Worm (Caenorhabditis elegans) whole organism, early embryonic: ENCODE measurements around the gene tbx-2.

Experiments
- B0310.2 ChIP-seq: sonication (generic microtip); optimal IDR thresholded peaks from 2 replicates; lab custom pipeline; 2016; ENCODE audit warnings: mild to moderate bottlenecking, missing genetic modification characterization, missing compliant biosample characterization
- F13C5.2 ChIP-seq: sonication (generic microtip); optimal IDR thresholded peaks from 2 replicates; lab custom pipeline; 2017; ENCODE audit warnings: mild to moderate bottlenecking, missing genetic modification characterization, inconsistent platforms, missing compliant biosample characterization
- aly-1 ChIP-seq: sonication (generic microtip); optimal IDR thresholded peaks from 2 replicates; lab custom pipeline; 2016; ENCODE audit warnings: missing genetic modification characterization, missing compliant biosample characterization
- ama-1 ChIP-seq: fragments of 150-350 bp; optimal IDR thresholded peaks from 2 replicates; lab custom pipeline; 2014
- ceh-13 ChIP-seq: fragments of 200-800 bp; sonication (Bioruptor generic); optimal IDR thresholded peaks from 2 replicates; lab custom pipeline; 2018; ENCODE audit warnings: mild to moderate bottlenecking, missing genetic modification characterization, missing compliant biosample characterization
- ceh-36 ChIP-seq: sonication (generic microtip); optimal IDR thresholded peaks from 2 replicates; lab custom pipeline; 2016; ENCODE audit warnings: missing genetic modification characterization, inconsistent platforms, missing compliant biosample characterization
- ets-7 ChIP-seq: sonication (generic microtip); optimal IDR thresholded peaks from 2 replicates; lab custom pipeline; 2016; ENCODE audit warnings: missing genotype, missing genetic modification characterization, missing compliant biosample characterization
- flt-1 ChIP-seq: fragments of 200-800 bp; sonication (Bioruptor generic); IDR thresholded peaks from 2 replicates; pipeline ENCODE4 v1.3.6; 2022; ENCODE audit warnings: missing genetic modification characterization, missing compliant biosample characterization
- hmbx-1 ChIP-seq: sonication (generic microtip); optimal IDR thresholded peaks from 2 replicates; lab custom pipeline; 2016; ENCODE audit warnings: mild to moderate bottlenecking, missing genetic modification characterization, missing compliant biosample characterization
- hmg-4 ChIP-seq: fragments of 200-800 bp; sonication (Bioruptor generic); optimal IDR thresholded peaks from 2 replicates; lab custom pipeline; 2018; ENCODE audit warnings: mild to moderate bottlenecking, missing genetic modification characterization, missing compliant biosample characterization
- hnd-1 ChIP-seq: sonication (generic microtip); optimal IDR thresholded peaks from 2 replicates; lab custom pipeline; 2016; ENCODE audit warnings: missing genetic modification characterization, missing compliant biosample characterization
- pes-1 ChIP-seq: fragments of 200-800 bp; sonication (Bioruptor generic); IDR thresholded peaks from 2 replicates; pipeline ENCODE4 v1.3.6; 2022; ENCODE audit warnings: missing genetic modification reagents, missing genetic modification characterization, missing compliant biosample characterization
- scrt-1 ChIP-seq: fragments of 200-800 bp; sonication (Bioruptor generic); IDR thresholded peaks from 2 replicates; pipeline ENCODE4 v1.3.6; 2022; ENCODE audit warnings: missing genetic modification characterization, missing compliant biosample characterization
- sea-1 ChIP-seq: fragments of 200-800 bp; sonication (Bioruptor generic); conservative IDR thresholded peaks from 2 replicates; pipeline ENCODE4 v1.3.6; 2022; ENCODE audit warnings: missing genetic modification characterization, missing compliant biosample characterization
- tbx-11 ChIP-seq: fragments of 200-800 bp; sonication (Bioruptor generic); IDR thresholded peaks from 2 replicates; pipeline ENCODE4 v1.3.6; 2022; ENCODE audit warnings: missing genetic modification characterization, missing compliant biosample characterization
- tbx-37 ChIP-seq: fragments of 200-800 bp; sonication (Bioruptor generic); conservative IDR thresholded peaks from 2 replicates; pipeline ENCODE4 v1.3.6; 2022; ENCODE audit warnings: missing genetic modification reagents, missing genetic modification characterization, missing compliant biosample characterization
- tra-4 ChIP-seq: sonication (generic microtip); optimal IDR thresholded peaks from 2 replicates; lab custom pipeline; 2017; ENCODE audit warnings: missing genetic modification characterization, missing compliant biosample characterization

The tbx-2 gene

ce11 chrIII:5149478-5149877, 13.4 kb upstream of the tbx-2 start, which contains the start of gene Y54H5A.2:
Y54H5A.2 (minus strand) TSS chrIII:5149578.
- TF ChIP-seq ets-7 (tag; lab: Kevin White, UChicago) (no peak), pes-1 (GFP tag; lab: Robert Waterston, UW) (no peak), hmbx-1 (no peak), scrt-1 (no peak), tbx-11 (GFP tag; lab: Robert Waterston, UW) (no peak), tra-4 (tag; lab: Kevin White, UChicago) (no peak), hnd-1 (tag; lab: Kevin White, UChicago) (no peak), ama-1 (lab: Kevin White, UChicago) (no peak), B0310.2 (tag; lab: Kevin White, UChicago) (no peak), sea-1 (GFP tag; lab: Robert Waterston, UW) (no peak), tbx-37 (GFP tag; lab: Robert Waterston, UW) (no peak)

DNA sequence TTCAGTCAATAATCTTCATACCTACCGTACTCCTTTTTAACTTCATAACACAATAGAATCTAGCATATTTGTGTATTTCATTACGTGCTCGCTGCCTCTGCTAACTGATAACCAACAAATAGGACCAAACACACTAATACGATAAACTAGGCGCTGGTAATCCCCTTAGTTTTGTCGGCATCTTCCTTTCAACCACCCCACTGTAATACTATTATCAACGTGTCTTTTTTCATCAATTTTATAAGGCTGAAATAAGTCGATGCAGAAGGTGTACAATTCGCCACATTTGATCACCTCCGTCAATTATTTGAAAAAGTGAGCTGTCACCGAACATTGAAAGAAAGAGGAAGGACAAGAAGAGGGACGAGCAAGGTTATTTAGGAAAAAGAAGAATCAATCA, 11.3 kb upstream of the tbx-2 start:
- TF ChIP-seq ceh-36 (tag; lab: Kevin White, UChicago) = no peak
- TF ChIP-seq B0310.2 (tag; lab: Kevin White, UChicago) = no peak
- TF ChIP-seq hmg-4 = no peak
- no peak for TF ChIP-seq pes-1 (GFP tag; lab: Robert Waterston, UW)
- no peak for TF ChIP-seq tra-4 (tag; lab: Kevin White, UChicago)
- no peak for TF ChIP-seq hnd-1 (tag; lab: Kevin White, UChicago)
- no peak for TF ChIP-seq F13C5.2 (tag; lab: Kevin White, UChicago)
- TF ChIP-seq hmbx-1 = no peak
- no peak for TF ChIP-seq ceh-13 (GFP tag; lab: Kevin White, UChicago)
- TF ChIP-seq scrt-1 = no peak
- no peak for TF ChIP-seq tbx-37 (GFP tag; lab: Robert Waterston, UW)
- no peak for TF ChIP-seq ama-1 (lab: Kevin White, UChicago)
- TF ChIP-seq sea-1 (GFP tag; lab: Robert Waterston, UW) = no peak
- no peak for TF ChIP-seq ets-7 (tag; lab: Kevin White, UChicago)
- TF ChIP-seq aly-1 (tag; lab: Kevin White, UChicago) = no peak
- no peak for TF ChIP-seq tbx-11 (GFP tag; lab: Robert Waterston, UW)
- TF ChIP-seq flt-1 (GFP tag; lab: Robert Waterston, UW) = no peak

- TF ChIP-seq hmg-4 (no peak), ceh-13 (GFP tag; lab: Kevin White, UChicago) (no peak), B0310.2 (tag; lab: Kevin White, UChicago) (no peak), hnd-1 (tag; lab: Kevin White, UChicago) (no peak), scrt-1 (no peak), hmbx-1 (no peak), tbx-37 (GFP tag; lab: Robert Waterston, UW) (no peak), F13C5.2 (tag; lab: Kevin White, UChicago) (no peak), ama-1 (lab: Kevin White, UChicago) (no peak), flt-1 (GFP tag; lab: Robert Waterston, UW) (no peak), aly-1 (tag; lab: Kevin White, UChicago) (no peak), sea-1 (GFP tag; lab: Robert Waterston, UW) (no peak), tra-4 (tag; lab: Kevin White, UChicago) (no peak)
Observed at ce11 chrIII:5146749-5147148, 10.7 kb upstream of the tbx-2 start.

DNA sequence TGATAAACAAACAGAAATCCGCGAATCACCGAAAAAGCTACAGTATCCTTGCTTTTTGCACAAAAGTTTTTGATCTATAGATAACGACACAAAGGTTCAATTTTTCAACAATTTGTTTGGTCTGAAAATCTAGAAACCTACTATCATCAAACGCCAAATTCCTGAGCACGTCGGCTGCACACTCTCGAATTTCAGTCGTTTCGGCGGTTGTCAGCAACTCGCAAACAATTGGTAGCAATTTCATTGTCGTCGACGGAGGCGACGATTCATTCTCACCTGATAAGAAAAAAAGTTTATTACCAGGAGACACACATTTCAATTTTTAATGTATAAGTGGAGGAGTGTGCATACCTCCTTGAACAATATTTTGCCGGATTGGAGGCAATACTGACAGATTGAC, 9.8 kb upstream of the tbx-2 start:
- TF ChIP-seq B0310.2 (tag; lab: Kevin White, UChicago) (no peak), ceh-13 (GFP tag; lab: Kevin White, UChicago) (no peak), tbx-11 (GFP tag; lab: Robert Waterston, UW) (no peak), flt-1 (GFP tag; lab: Robert Waterston, UW) (no peak), scrt-1 (no peak), ceh-36 (tag; lab: Kevin White, UChicago) (no peak), ama-1 (lab: Kevin White, UChicago) (no peak), hmbx-1 (no peak), hnd-1 (tag; lab: Kevin White, UChicago) (no peak), tbx-37 (GFP tag; lab: Robert Waterston, UW) (no peak), ets-7 (tag; lab: Kevin White, UChicago) (no peak), sea-1 (GFP tag; lab: Robert Waterston, UW) (no peak)

- no peak for TF ChIP-seq hmg-4
- no peak for TF ChIP-seq B0310.2 (tag; lab: Kevin White, UChicago)
- TF ChIP-seq ceh-36 (tag; lab: Kevin White, UChicago) = no peak
- TF ChIP-seq tbx-11 (GFP tag; lab: Robert Waterston, UW) = no peak
- no peak for TF ChIP-seq flt-1 (GFP tag; lab: Robert Waterston, UW)
- TF ChIP-seq pes-1 (GFP tag; lab: Robert Waterston, UW) = no peak
- TF ChIP-seq ets-7 (tag; lab: Kevin White, UChicago) = no peak
- no peak for TF ChIP-seq hmbx-1
- no peak for TF ChIP-seq ceh-13 (GFP tag; lab: Kevin White, UChicago)
- TF ChIP-seq hnd-1 (tag; lab: Kevin White, UChicago) = no peak
- TF ChIP-seq ama-1 (lab: Kevin White, UChicago) = no peak
- no peak for TF ChIP-seq sea-1 (GFP tag; lab: Robert Waterston, UW)
- TF ChIP-seq tbx-37 (GFP tag; lab: Robert Waterston, UW) = no peak
- no peak for TF ChIP-seq scrt-1
- TF ChIP-seq aly-1 (tag; lab: Kevin White, UChicago) = no peak
- TF ChIP-seq F13C5.2 (tag; lab: Kevin White, UChicago) = no peak
- TF ChIP-seq tra-4 (tag; lab: Kevin White, UChicago) = no peak
Observed at ce11 chrIII:5144169-5144568, 8.1 kb upstream of the tbx-2 start.

- no peak for TF ChIP-seq tbx-37 (GFP tag; lab: Robert Waterston, UW)
- TF ChIP-seq ets-7 (tag; lab: Kevin White, UChicago) = no peak
- no peak for TF ChIP-seq hnd-1 (tag; lab: Kevin White, UChicago)
- no peak for TF ChIP-seq B0310.2 (tag; lab: Kevin White, UChicago)
- TF ChIP-seq pes-1 (GFP tag; lab: Robert Waterston, UW) = no peak
- no peak for TF ChIP-seq ceh-36 (tag; lab: Kevin White, UChicago)
- TF ChIP-seq aly-1 (tag; lab: Kevin White, UChicago) = no peak
- no peak for TF ChIP-seq hmg-4
- no peak for TF ChIP-seq hmbx-1
- TF ChIP-seq ceh-13 (GFP tag; lab: Kevin White, UChicago) = no peak
- no peak for TF ChIP-seq flt-1 (GFP tag; lab: Robert Waterston, UW)
- no peak for TF ChIP-seq tra-4 (tag; lab: Kevin White, UChicago)
- no peak for TF ChIP-seq tbx-11 (GFP tag; lab: Robert Waterston, UW)
- no peak for TF ChIP-seq ama-1 (lab: Kevin White, UChicago)
Observed at ce11 chrIII:5143520-5143919, 7.4 kb upstream of the tbx-2 start.
